Worm (Caenorhabditis elegans) whole organism, midembryonic: ENCODE results near the gene hrpf-2.
A peak's percentile ranks its signal among the peaks of the same experiment; 100 is the strongest.

Experiments used
- T22C8.4 ChIP-seq: fragments of 200-800 bp; sonication (Bioruptor generic); IDR thresholded peaks from 2 replicates; pipeline ENCODE4 v1.3.6; 2022; ENCODE audit warnings: missing genetic modification characterization, missing compliant biosample characterization
- cog-1 ChIP-seq: sonication (generic microtip); optimal IDR thresholded peaks from 2 replicates; lab custom pipeline; 2016; ENCODE audit warnings: missing genetic modification characterization, missing compliant biosample characterization
- flt-1 ChIP-seq: fragments of 200-800 bp; sonication (Bioruptor generic); IDR thresholded peaks from 2 replicates; pipeline ENCODE4 v1.3.6; 2022; ENCODE audit warnings: missing genetic modification characterization, missing compliant biosample characterization
- klf-2 ChIP-seq: fragments of 200-800 bp; sonication (Bioruptor generic); conservative IDR thresholded peaks from 2 replicates; pipeline ENCODE4 v1.3.6; 2022; ENCODE audit warnings: missing genetic modification reagents, missing genetic modification characterization, missing compliant biosample characterization
- med-1 ChIP-seq: sonication (generic microtip); optimal IDR thresholded peaks from 2 replicates; lab custom pipeline; 2017; ENCODE audit warnings: missing genetic modification characterization, mild to moderate bottlenecking, missing compliant biosample characterization, antibody characterized with exemption, missing genetic modification reagents; ENCODE audit not compliant: insufficient read depth
- ref-1 ChIP-seq: fragments of 200-800 bp; sonication (Bioruptor generic); conservative IDR thresholded peaks from 2 replicates; pipeline ENCODE4 v1.3.6; 2022; ENCODE audit warnings: missing genetic modification reagents, missing genetic modification characterization, missing compliant biosample characterization
- tab-1 ChIP-seq: fragments of 200-800 bp; sonication (Bioruptor generic); IDR thresholded peaks from 2 replicates; pipeline ENCODE4 v1.3.6; 2022; ENCODE audit warnings: missing genetic modification characterization, missing compliant biosample characterization
- ztf-23 ChIP-seq: fragments of 200-800 bp; sonication (Bioruptor generic); IDR thresholded peaks from 2 replicates; pipeline ENCODE4 v1.3.6; 2022; ENCODE audit warnings: missing genetic modification reagents, missing genetic modification characterization, missing compliant biosample characterization
- ztf-29 ChIP-seq: fragments of 200-800 bp; sonication (Bioruptor generic); IDR thresholded peaks from 2 replicates; pipeline ENCODE4 v1.3.6; 2022; ENCODE audit warnings: missing genetic modification reagents, missing genetic modification characterization, missing compliant biosample characterization

Gene hrpf-2

DNA sequence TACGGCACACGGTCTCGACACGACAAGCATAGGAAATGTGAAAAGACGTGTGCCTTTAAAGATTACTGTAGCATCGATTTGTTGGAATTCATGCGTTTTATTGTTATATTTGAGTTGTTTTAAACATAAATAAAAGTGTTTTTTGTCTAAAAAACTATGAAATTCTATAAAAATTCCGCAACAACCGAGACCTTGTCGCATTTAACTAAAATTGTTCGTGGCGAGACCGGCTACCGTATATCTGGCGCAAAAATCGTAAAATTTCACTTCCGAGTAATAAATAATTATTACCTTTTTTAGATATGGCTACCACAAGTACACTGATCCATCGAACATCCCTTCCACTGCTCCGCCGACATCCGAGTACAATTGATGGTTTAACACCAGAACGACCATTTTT, 39.0 kb downstream of the hrpf-2 start, which contains the start of gene ipla-6:
Gene ipla-6, plus strand, starts transcription at position 301 of the 400 bp plus-strand sequence.
- TF ChIP-seq klf-2 (no peak), cog-1 (tag; lab: Kevin White, UChicago) (no peak), flt-1 (GFP tag; lab: Robert Waterston, UW) (no peak), ztf-29 (GFP tag; lab: Robert Waterston, UW) (no peak), med-1 (no peak), ref-1 (GFP tag; lab: Robert Waterston, UW) (no peak), T22C8.4 (GFP tag; lab: Robert Waterston, UW) (no peak), tab-1 (GFP tag; lab: Robert Waterston, UW) (no peak), ztf-23 (no peak)

DNA sequence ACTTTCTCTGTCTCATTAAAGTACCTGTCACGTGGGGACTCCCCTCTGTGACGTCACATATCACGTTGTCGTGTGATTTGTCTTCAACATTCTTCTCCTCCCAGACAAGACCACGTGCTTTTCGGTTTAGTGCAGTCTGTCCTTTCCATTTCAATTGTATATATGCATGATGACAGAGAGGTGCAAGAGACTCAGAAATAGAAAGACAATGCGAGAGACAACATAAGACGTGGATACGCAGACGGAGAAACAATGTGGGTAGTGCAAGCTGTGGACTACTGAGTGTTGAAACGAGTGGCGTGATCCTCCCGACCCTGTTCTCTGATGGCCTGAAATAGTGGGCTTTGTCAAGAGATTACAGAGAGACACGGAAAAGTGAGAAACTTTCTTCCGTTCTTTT, 39.6 kb downstream of the hrpf-2 start:
- TF ChIP-seq ztf-29 (GFP tag; lab: Robert Waterston, UW), result no peak
- TF ChIP-seq ztf-23, result no peak; the same call in 1 of the 2 replicates
- TF ChIP-seq cog-1 (tag; lab: Kevin White, UChicago), result peak; percentile 44
- no peak for TF ChIP-seq ref-1 (GFP tag; lab: Robert Waterston, UW)
- 0 out of 2 replicates have a peak, but pooled peaks have one; percentile 50 for TF ChIP-seq flt-1 (GFP tag; lab: Robert Waterston, UW)
- TF ChIP-seq klf-2, result no peak
- TF ChIP-seq med-1, result no peak
- no peak for TF ChIP-seq T22C8.4 (GFP tag; lab: Robert Waterston, UW)
- no peak for TF ChIP-seq tab-1 (GFP tag; lab: Robert Waterston, UW)

DNA sequence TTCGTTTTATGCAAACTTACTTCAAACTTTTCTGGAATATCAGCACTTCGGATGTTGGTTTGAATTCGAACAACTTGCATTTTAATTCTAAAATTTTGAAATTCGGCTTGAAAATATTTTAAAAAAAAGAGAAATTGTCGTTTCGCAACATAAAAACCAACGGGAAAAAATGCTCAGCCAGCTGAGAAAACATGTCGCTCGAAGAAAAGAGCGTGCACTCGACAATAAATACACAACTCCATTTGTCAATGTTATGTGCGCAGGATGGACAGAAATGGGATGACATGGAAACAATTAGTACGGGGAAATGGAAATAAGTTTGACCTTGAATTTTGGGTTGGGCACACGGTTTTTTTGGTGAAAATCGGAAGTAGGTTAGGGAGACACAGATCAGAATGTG, 40.4 kb downstream of the hrpf-2 start, which contains the start of gene mif-4:
Gene mif-4, minus strand, starts transcription at position 87 of the 400 bp plus-strand sequence.
- TF ChIP-seq flt-1 (GFP tag; lab: Robert Waterston, UW) (0 out of 2 replicates have a peak, but pooled peaks have one; percentile 40), klf-2 (no peak)

DNA sequence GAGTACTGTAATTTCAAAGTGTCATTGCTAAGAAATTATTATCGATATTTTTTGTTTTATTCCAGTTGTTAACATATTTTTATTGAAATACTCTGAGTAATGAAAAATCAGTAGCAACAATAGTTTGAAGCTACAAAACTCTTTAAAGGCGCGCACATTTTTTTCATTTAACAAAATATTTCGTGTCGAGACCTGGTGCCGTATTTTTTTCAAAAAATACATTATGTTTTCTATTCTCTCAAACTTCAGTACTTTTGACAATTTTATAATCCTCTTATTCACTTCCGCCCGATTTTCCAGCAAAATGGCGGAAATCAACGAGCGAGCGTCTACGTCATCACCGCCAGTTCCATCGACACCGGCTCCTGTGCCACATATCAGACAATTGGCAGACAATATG, 42.4 kb downstream of the hrpf-2 start, which contains the start of gene blos-2:
Gene blos-2, plus strand, starts transcription at position 301 of the 400 bp plus-strand sequence.
- TF ChIP-seq klf-2, result no peak

DNA sequence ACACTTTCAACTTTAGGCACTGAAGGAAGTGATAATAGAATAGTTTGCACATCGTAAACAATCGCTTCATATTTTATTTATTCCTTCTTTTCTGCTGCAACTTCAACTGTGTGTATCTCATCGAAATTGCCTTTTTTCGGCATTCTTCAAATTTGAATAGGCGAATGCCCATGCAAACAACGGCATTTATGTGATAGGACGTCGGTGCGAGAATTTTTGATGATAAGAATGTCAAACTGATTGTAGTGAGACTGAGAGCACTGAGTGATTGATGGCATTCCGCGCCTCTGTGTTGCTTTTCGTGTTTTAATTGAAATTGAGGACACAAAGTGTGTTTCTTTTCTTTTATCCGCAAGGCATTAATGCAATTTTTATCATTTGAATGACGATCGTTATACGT, 45.5 kb downstream of the hrpf-2 start:
- no peak for TF ChIP-seq klf-2
- TF ChIP-seq flt-1 (GFP tag; lab: Robert Waterston, UW), result no peak
- no peak for TF ChIP-seq ztf-29 (GFP tag; lab: Robert Waterston, UW)
- no peak for TF ChIP-seq med-1
- TF ChIP-seq ztf-23, result no peak
- TF ChIP-seq cog-1 (tag; lab: Kevin White, UChicago), result no peak
- TF ChIP-seq T22C8.4 (GFP tag; lab: Robert Waterston, UW), result no peak
- no peak for TF ChIP-seq tab-1 (GFP tag; lab: Robert Waterston, UW)
- no peak for TF ChIP-seq ref-1 (GFP tag; lab: Robert Waterston, UW)

DNA sequence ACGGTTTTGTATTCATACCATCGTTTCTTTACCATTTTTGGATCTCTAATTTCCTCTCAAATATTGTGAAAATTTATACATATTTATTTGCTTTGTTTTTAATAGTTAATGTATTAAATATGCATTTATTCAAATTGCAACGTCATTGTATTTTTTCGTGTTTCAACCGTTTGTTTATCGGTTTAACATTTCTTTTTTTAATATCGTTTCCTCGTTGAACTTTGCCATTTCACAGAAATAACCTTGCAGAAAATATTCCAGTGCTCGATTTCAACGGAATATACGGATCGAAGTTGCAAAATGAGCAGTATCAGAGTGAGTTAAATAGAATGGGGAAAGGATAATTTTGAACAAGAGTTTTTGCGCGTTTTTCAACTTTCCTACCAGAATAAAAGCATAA, 47.0 kb downstream of the hrpf-2 start, which contains the start of gene seu-1:
Gene seu-1, plus strand, starts transcription at position 301 of the 400 bp plus-strand sequence.
- no peak for TF ChIP-seq ztf-29 (GFP tag; lab: Robert Waterston, UW)
- TF ChIP-seq flt-1 (GFP tag; lab: Robert Waterston, UW), result no peak
- no peak for TF ChIP-seq cog-1 (tag; lab: Kevin White, UChicago)
- TF ChIP-seq ztf-23, result no peak
- no peak for TF ChIP-seq ref-1 (GFP tag; lab: Robert Waterston, UW)
- TF ChIP-seq klf-2, result no peak
- no peak for TF ChIP-seq T22C8.4 (GFP tag; lab: Robert Waterston, UW)
- TF ChIP-seq med-1, result no peak
- TF ChIP-seq tab-1 (GFP tag; lab: Robert Waterston, UW), result no peak

DNA sequence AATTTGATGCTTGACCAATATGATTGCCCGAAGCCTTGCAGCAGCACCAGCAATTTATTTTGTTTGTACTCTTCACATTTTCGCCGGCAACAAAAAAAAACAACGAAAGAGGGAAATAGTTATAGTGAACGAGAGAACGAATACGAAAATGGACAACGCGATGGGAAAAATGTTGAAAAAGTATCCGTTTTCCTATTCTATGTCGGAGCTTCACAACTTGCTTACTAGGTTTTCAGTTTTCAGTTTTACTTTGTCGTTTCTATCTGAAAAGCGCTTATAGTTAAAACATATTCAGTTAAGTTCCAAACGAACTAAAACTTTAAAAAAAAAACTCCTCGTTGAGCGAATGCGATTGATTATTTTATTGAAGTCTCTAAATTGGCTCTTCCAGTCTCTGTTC, 48.1 kb downstream of the hrpf-2 start:
- no peak for TF ChIP-seq klf-2
- no peak for TF ChIP-seq ref-1 (GFP tag; lab: Robert Waterston, UW)
- no peak for TF ChIP-seq cog-1 (tag; lab: Kevin White, UChicago)
- no peak for TF ChIP-seq ztf-23
- no peak for TF ChIP-seq T22C8.4 (GFP tag; lab: Robert Waterston, UW)
- no peak for TF ChIP-seq tab-1 (GFP tag; lab: Robert Waterston, UW)

DNA sequence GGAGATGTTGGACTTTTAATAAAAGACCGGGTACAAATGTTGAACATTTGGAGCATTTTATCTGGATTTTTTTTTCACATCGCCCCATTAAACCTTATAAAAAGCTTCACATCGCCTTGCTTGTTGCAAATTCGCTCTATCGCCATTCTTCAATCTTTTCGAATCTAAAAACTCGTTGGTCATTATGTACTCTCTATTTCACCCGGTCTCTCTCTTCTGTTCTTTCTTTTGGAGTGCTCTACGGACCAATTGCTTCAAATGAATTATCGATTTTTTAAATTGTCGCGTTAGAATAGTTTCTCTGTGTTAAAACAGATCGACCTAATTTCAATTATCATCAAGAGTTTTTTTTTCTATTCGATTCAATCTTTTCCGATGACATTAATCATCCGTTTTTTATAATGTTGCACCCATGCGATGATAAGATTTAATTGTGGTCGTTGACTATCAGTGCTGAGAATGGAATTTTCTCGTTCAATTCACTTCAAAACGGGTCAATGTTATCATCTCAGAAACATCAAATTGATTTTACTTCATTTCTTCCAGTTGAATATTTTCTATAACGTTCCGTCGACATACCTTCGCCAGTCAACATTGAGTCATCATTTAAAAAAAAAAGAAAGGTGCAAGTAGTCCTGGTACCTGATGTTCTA, 48.8 kb downstream of the hrpf-2 start:
- TF ChIP-seq klf-2, result no peak
- TF ChIP-seq ztf-23, result no peak
- no peak for TF ChIP-seq flt-1 (GFP tag; lab: Robert Waterston, UW)
- TF ChIP-seq tab-1 (GFP tag; lab: Robert Waterston, UW), result no peak
- no peak for TF ChIP-seq med-1
- TF ChIP-seq T22C8.4 (GFP tag; lab: Robert Waterston, UW), result no peak
- no peak for TF ChIP-seq ztf-29 (GFP tag; lab: Robert Waterston, UW)
- no peak for TF ChIP-seq cog-1 (tag; lab: Kevin White, UChicago)
- no peak for TF ChIP-seq ref-1 (GFP tag; lab: Robert Waterston, UW)

DNA sequence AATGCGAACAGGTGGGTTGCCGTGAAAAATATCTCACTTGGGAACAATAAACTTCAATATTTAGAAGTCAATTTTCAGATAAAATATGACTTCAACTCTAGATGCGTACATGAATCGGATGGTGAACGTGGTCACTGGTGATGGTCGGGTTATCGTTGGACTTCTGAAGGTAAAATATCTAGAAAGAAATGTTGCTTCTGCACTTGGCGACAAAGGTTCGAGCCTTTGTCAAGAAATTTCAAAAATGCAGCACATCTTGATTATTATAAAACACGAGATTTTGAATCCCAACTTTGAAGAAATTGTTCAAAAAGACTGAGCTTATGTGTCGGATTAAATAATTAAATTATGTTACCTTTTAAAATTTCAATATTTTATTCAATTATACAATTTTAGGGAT, 49.9 kb downstream of the hrpf-2 start, which contains the start of gene lsm-8:
Gene lsm-8, plus strand, starts transcription at position 79 of the 400 bp plus-strand sequence.
- TF ChIP-seq med-1, result no peak

DNA sequence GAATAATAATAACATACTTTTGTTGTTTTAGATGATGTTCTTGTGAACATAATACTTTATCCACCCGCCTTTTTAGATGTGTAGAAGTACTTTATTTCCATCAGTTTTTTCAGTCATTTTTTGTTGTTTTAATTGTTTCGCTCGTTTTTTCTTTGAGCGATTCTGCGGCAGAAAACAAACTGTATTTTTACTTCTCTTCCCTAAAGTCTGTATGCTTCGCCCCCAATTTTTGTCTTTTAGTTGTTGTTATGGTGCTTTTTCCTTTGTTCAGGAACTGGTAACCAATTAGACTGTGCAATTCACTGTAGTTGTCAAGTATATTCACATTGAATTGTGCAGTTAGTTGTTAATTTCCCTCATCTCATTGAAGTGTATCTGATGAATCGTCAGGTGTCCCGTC, 50.6 kb downstream of the hrpf-2 start:
- TF ChIP-seq med-1, result no peak
- no peak for TF ChIP-seq flt-1 (GFP tag; lab: Robert Waterston, UW)
- TF ChIP-seq T22C8.4 (GFP tag; lab: Robert Waterston, UW), result no peak
- TF ChIP-seq cog-1 (tag; lab: Kevin White, UChicago), result no peak
- TF ChIP-seq ztf-23, result no peak
- TF ChIP-seq tab-1 (GFP tag; lab: Robert Waterston, UW), result no peak
- TF ChIP-seq ref-1 (GFP tag; lab: Robert Waterston, UW), result no peak
- no peak for TF ChIP-seq klf-2
- TF ChIP-seq ztf-29 (GFP tag; lab: Robert Waterston, UW), result no peak
